Fruit fly (Drosophila melanogaster) whole organism, wandering third instar larva: ENCODE measurements around the gene Mlc-c.

ENCODE experiments used
- CrebA ChIP-seq: fragments of 200-800 bp; sonication (Bioruptor generic); optimal IDR thresholded peaks from 2 replicates; lab custom pipeline; 2016; ENCODE audit warnings: missing biosample characterization, mild to moderate bottlenecking, missing genetic modification characterization, borderline replicate concordance
- Dfd ChIP-seq: fragments of >200 bp; optimal IDR thresholded peaks from 2 replicates; lab custom pipeline; 2017; ENCODE audit warnings: missing biosample characterization, missing genetic modification characterization
- Dif ChIP-seq: fragments of 200-275, 200-300 bp; sonication (Bioruptor generic); optimal IDR thresholded peaks from 2 replicates; lab custom pipeline; 2018; ENCODE audit warnings: missing biosample characterization, missing genetic modification characterization; ENCODE audit not compliant: partially characterized antibody
- N ChIP-seq: fragments of >200 bp; optimal IDR thresholded peaks from 2 replicates; lab custom pipeline; 2018; ENCODE audit warnings: missing biosample characterization, missing external identifiers, missing genetic modification characterization
- OdsH ChIP-seq: fragments of 200-800 bp; sonication (Bioruptor generic); optimal IDR thresholded peaks from 2 replicates; lab custom pipeline; 2016; ENCODE audit warnings: missing biosample characterization, mild to moderate bottlenecking, missing genetic modification characterization
- br ChIP-seq: fragments of 200-800 bp; sonication (Bioruptor generic); optimal IDR thresholded peaks from 2 replicates; lab custom pipeline; 2016; ENCODE audit warnings: missing biosample characterization, missing genetic modification characterization
- brk ChIP-seq: fragments of 200-800 bp; sonication (Bioruptor generic); optimal IDR thresholded peaks from 2 replicates; lab custom pipeline; 2016; ENCODE audit warnings: missing biosample characterization, mild to moderate bottlenecking, missing genetic modification characterization
- dsf ChIP-seq: sonication (Bioruptor generic); optimal IDR thresholded peaks from 2 replicates; lab custom pipeline; 2016; ENCODE audit warnings: missing biosample characterization, missing genetic modification characterization, borderline replicate concordance
- h ChIP-seq: fragments of 200-800 bp; sonication (Bioruptor generic); optimal IDR thresholded peaks from 3 replicates; lab custom pipeline; 2016; ENCODE audit warnings: missing biosample characterization, mild to moderate bottlenecking, missing genetic modification characterization
- psq ChIP-seq: fragments of 200-800 bp; sonication (Bioruptor generic); optimal IDR thresholded peaks from 3 replicates; lab custom pipeline; 2017; ENCODE audit warnings: missing biosample characterization, mild to moderate bottlenecking, missing genetic modification characterization, moderate library complexity

DNA sequence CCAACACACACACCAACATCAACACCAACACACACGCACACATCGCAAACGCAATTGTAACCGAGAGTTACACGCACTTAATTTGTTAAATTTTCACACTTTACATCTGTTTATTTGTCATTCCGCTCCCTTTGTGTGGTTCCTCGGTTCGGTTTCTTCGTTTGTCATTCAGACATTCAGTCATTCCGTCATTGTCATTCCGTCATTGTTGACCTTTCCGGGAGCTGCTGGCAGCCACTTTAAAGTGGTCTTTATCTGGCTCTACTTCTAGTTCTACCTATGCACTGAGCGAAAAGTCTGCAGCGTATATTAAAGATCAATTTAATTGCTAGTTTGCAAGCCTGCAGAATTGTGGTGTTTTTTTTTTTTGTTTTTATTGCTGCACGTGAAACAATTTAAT, 25.8 kb downstream of the Mlc-c start:
- no peak for TF ChIP-seq OdsH (GFP tag; lab: Kevin White, UChicago)
- TF ChIP-seq Dif (GFP tag; lab: Kevin White, UChicago) = no peak
- no peak for TF ChIP-seq psq (GFP tag; lab: Kevin White, UChicago)
- no peak for TF ChIP-seq br (GFP tag; lab: Kevin White, UChicago)
- TF ChIP-seq brk (GFP tag; lab: Kevin White, UChicago) = no peak
- TF ChIP-seq CrebA (GFP tag; lab: Kevin White, UChicago) = no peak
- TF ChIP-seq h = no peak
- TF ChIP-seq N (GFP tag; lab: Kevin White, UChicago) = no peak
- no peak for TF ChIP-seq Dfd
- TF ChIP-seq dsf = no peak
